Worm (Caenorhabditis elegans): ENCODE measurements around the gene C27D8.4.

Gene C27D8.4

DNA sequence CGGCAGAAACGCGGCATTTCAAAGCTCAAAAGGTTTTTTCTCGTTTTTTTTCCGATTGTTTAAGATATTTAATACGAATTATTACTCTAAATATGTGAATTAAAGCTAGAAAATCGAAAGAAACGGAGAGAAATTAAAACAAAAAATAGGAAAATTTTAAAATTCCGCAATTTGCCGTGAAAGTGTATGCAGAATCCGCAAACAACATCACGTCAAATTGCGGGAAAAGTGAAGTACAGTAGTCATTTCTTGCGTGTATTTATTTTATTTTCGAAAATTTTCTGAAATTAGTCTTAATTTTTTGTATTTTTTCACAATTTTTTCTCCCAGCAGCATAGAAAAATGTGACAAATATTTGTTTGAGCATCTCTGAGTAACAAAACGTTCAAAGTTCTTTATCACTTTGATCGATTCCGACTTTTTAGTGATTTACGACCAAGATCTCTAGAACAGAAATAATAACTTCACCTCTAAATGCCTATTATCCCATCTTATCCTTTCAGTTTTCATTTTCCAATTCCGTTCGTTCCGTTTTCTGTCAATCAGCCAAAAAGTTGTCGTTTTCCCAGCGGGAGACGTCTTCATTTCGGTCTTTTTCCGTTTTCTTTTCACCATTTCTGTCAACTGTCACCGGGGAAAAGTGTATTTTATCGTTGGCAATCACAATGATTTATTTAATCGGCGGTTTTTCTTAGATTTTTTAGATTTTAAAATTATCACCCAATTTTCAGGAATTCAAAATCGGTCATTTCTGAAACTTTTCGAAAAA is 18.9 kb upstream of the C27D8.4 start:
- TF ChIP-seq lin-14 (GFP tag; optimal IDR thresholded peaks at IDR 0.05) (no peak), xbp-1 (tag; optimal IDR thresholded peaks at IDR 0.05) (no peak), lin-13 (GFP tag; optimal IDR thresholded peaks at IDR 0.05) (no peak), mab-9 (GFP tag; IDR thresholded peaks at IDR 0.05) (no peak), blmp-1 (tag; optimal IDR thresholded peaks at IDR 0.05) (peak; percentile 91), elt-3 (tag; optimal IDR thresholded peaks at IDR 0.05) (peak in 1 of 6 experiments; percentile 3), nhr-85 (tag) (peak; percentile 57)

- no peak for TF ChIP-seq C04F5.9 (tag; optimal IDR thresholded peaks at IDR 0.05)
- TF ChIP-seq dsc-1 (tag; optimal IDR thresholded peaks at IDR 0.05): peak; percentile 4
- no peak for TF ChIP-seq hlh-4 (tag; optimal IDR thresholded peaks at IDR 0.05)
- TF ChIP-seq blmp-1 (tag; optimal IDR thresholded peaks at IDR 0.05): no peak
Measured at ce11 chrIV:12685827-12686226, 18.1 kb upstream of the C27D8.4 start.

ce11 chrIV:12688370-12688769 is 15.5 kb upstream of the C27D8.4 start, which contains the start of gene T23B5.3:
Gene T23B5.3, plus strand, starts transcription at chrIV:12688670.
- TF ChIP-seq elt-2 (tag; optimal IDR thresholded peaks at IDR 0.05): peak; percentile 18
- no peak for TF ChIP-seq ceh-8 (GFP tag; optimal IDR thresholded peaks at IDR 0.05)

- TF ChIP-seq elt-2 (tag; optimal IDR thresholded peaks at IDR 0.05) (no peak), ceh-90 (tag; optimal IDR thresholded peaks at IDR 0.05) (no peak), nhr-47 (tag; optimal IDR thresholded peaks at IDR 0.05) (no peak), isw-1 (GFP tag; IDR thresholded peaks at IDR 0.05) (no peak), xbp-1 (tag; optimal IDR thresholded peaks at IDR 0.05) (no peak), nhr-77 (tag; optimal IDR thresholded peaks at IDR 0.05) (no peak), blmp-1 (tag; optimal IDR thresholded peaks at IDR 0.05) (no peak), lin-39 (tag; optimal IDR thresholded peaks at IDR 0.05) (no peak), nhr-12 (tag; optimal IDR thresholded peaks at IDR 0.05) (no peak), pqm-1 (tag; optimal IDR thresholded peaks at IDR 0.05) (no peak), pag-3 (tag; optimal IDR thresholded peaks at IDR 0.05; ENCODE audit: borderline replicate concordance, insufficient read depth) (no peak), ces-1 (GFP tag; optimal IDR thresholded peaks at IDR 0.05) (no peak), nhr-11 (tag; optimal IDR thresholded peaks at IDR 0.05) (no peak), ceh-88 (GFP tag; IDR thresholded peaks at IDR 0.05) (no peak), zag-1 (tag; optimal IDR thresholded peaks at IDR 0.05) (no peak), fkh-8 (tag; optimal IDR thresholded peaks at IDR 0.05) (no peak), C16A3.4 (tag; optimal IDR thresholded peaks at IDR 0.05) (no peak), ztf-11 (tag; optimal IDR thresholded peaks at IDR 0.05) (no peak)
Measured at ce11 chrIV:12689292-12689691, 14.6 kb upstream of the C27D8.4 start.

DNA sequence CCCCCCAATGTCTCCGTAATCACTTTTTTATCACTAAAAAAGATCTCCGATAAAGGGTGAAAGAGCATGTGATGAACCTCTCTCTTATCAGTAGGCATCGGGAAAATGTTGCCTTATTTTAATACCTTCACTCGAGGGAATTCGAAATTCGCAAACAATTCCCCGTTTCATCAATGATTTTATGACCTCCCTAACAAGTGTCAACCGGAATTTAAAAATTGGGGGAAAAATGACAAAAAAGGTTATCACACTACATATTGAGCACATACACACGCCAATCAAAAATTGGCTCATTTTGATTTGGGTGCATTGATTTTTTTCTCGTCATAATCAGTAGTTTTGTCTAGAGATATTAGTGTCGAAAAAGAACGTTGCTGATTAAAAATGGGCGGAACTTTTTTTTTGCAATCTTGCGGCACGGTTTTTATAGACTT is 14.2 kb upstream of the C27D8.4 start:
- TF ChIP-seq tlp-1 (tag; optimal IDR thresholded peaks at IDR 0.05) (peak; percentile 47), efl-3 (GFP tag; optimal IDR thresholded peaks at IDR 0.05) (no peak), lin-14 (GFP tag; optimal IDR thresholded peaks at IDR 0.05) (peak; percentile 2), lin-35 (GFP tag; optimal IDR thresholded peaks at IDR 0.05) (peak in 1 of 2 experiments; percentile 60), elt-2 (tag; optimal IDR thresholded peaks at IDR 0.05) (peak; percentile 98), efl-1 (optimal IDR thresholded peaks at IDR 0.05) (no peak), efl-1 (GFP tag; optimal IDR thresholded peaks at IDR 0.05 in 1 of 2) (peak in 1 of 2 experiments; percentile 83), pqm-1 (tag; optimal IDR thresholded peaks at IDR 0.05) (peak; percentile 75), nhr-90 (tag; optimal IDR thresholded peaks at IDR 0.05; ENCODE audit: poor library complexity) (peak; percentile 33), dpl-1 (GFP tag; optimal IDR thresholded peaks at IDR 0.05) (peak in 1 of 3 experiments; percentile 21), nhr-12 (tag; optimal IDR thresholded peaks at IDR 0.05) (no peak)

All from whole organism, L1 larva.